Fruit fly (Drosophila melanogaster): Measurements from ENCODE around the gene mthl10.

Gene mthl10

dm6 chr3L:380886-381546 is 38.3 kb upstream of the mthl10 start (continued):
- TF ChIP-seq topi (GFP tag; optimal IDR thresholded peaks at IDR 0.05) (peak; percentile 34), fkh (GFP tag; optimal IDR thresholded peaks at IDR 0.05) (no peak), CG15336 (GFP tag; IDR thresholded peaks at IDR 0.05) (no peak), CG6808 (GFP tag; optimal IDR thresholded peaks at IDR 0.05) (peak; percentile 33), CG31627 (GFP tag; optimal IDR thresholded peaks at IDR 0.05) (no peak), Sox15 (GFP tag; optimal IDR thresholded peaks at IDR 0.05) (no peak), lz (GFP tag; optimal IDR thresholded peaks at IDR 0.05) (no peak), achi (GFP tag; optimal IDR thresholded peaks at IDR 0.05) (no peak)

dm6 chr3L:378906-379305 is 36.2 kb upstream of the mthl10 start:
- TF ChIP-seq CG11762 (GFP tag; optimal IDR thresholded peaks at IDR 0.05; ENCODE audit: insufficient read depth) (no peak), Eip93F (GFP tag; optimal IDR thresholded peaks at IDR 0.05) (no peak), svp (GFP tag) (no peak), CG3919 (GFP tag; optimal IDR thresholded peaks at IDR 0.05) (no peak), Hr4 (GFP tag; optimal IDR thresholded peaks at IDR 0.05) (no peak), CG8632 (GFP tag; optimal IDR thresholded peaks at IDR 0.05) (no peak), CG8319 (GFP tag; optimal IDR thresholded peaks at IDR 0.05) (no peak), CG10669 (GFP tag; optimal IDR thresholded peaks at IDR 0.05) (no peak), CG11902 (GFP tag; optimal IDR thresholded peaks at IDR 0.05) (no peak), CG1621 (tag; optimal IDR thresholded peaks at IDR 0.05) (no peak), CG6808 (GFP tag; optimal IDR thresholded peaks at IDR 0.05) (no peak), lz (GFP tag; optimal IDR thresholded peaks at IDR 0.05) (no peak), CG6792 (GFP tag; optimal IDR thresholded peaks at IDR 0.05) (no peak), Lpt (GFP tag; optimal IDR thresholded peaks at IDR 0.05) (no peak), OdsH (GFP tag; optimal IDR thresholded peaks at IDR 0.05) (no peak), Ets96B (tag; optimal IDR thresholded peaks at IDR 0.05) (no peak), ss (GFP tag; optimal IDR thresholded peaks at IDR 0.05) (no peak), spab (GFP tag; optimal IDR thresholded peaks at IDR 0.05) (no peak), Smox (GFP tag; optimal IDR thresholded peaks at IDR 0.05) (no peak)

- no peak for TF ChIP-seq fd85E (GFP tag; optimal IDR thresholded peaks at IDR 0.05)
- peak; percentile 23 for TF ChIP-seq Sox14 (GFP tag; optimal IDR thresholded peaks at IDR 0.05)
- no peak for TF ChIP-seq Eip93F (GFP tag; optimal IDR thresholded peaks at IDR 0.05)
- TF ChIP-seq fkh (GFP tag; optimal IDR thresholded peaks at IDR 0.05) = peak; percentile 54
- TF ChIP-seq CG6854 (GFP tag; optimal IDR thresholded peaks at IDR 0.05) = no peak
- no peak for TF ChIP-seq CG3032 (tag; optimal IDR thresholded peaks at IDR 0.05)
- TF ChIP-seq salr (GFP tag; optimal IDR thresholded peaks at IDR 0.05) = no peak
- no peak for TF ChIP-seq CG34406 (GFP tag; optimal IDR thresholded peaks at IDR 0.05)
Measured at dm6 chr3L:378072-378423, 35.3 kb upstream of the mthl10 start.

- peak; percentile 16 for TF ChIP-seq CG31627 (GFP tag; optimal IDR thresholded peaks at IDR 0.05)
- peak; percentile 66 for TF ChIP-seq CG10669 (GFP tag; optimal IDR thresholded peaks at IDR 0.05)
- TF ChIP-seq CG6163 (GFP tag; IDR thresholded peaks at IDR 0.05) = peak; percentile 47; the same call in 1 of the 3 replicates
- no peak for TF ChIP-seq vri (GFP tag; optimal IDR thresholded peaks at IDR 0.05)
- TF ChIP-seq dsx (GFP tag; optimal IDR thresholded peaks at IDR 0.05; ENCODE audit: poor library complexity, severe bottlenecking) = no peak
- TF ChIP-seq Hr38 (GFP tag; optimal IDR thresholded peaks at IDR 0.05) = no peak
- TF ChIP-seq CG6808 (GFP tag; optimal IDR thresholded peaks at IDR 0.05) = peak; percentile 67
- peak; percentile 26 for TF ChIP-seq CG8319 (GFP tag; optimal IDR thresholded peaks at IDR 0.05)
- peak; percentile 45 for TF ChIP-seq Blimp-1 (GFP tag; optimal IDR thresholded peaks at IDR 0.05)
- TF ChIP-seq spab (GFP tag; optimal IDR thresholded peaks at IDR 0.05) = peak; percentile 51
- TF ChIP-seq Eip93F (GFP tag; optimal IDR thresholded peaks at IDR 0.05) = peak; percentile 19
- TF ChIP-seq CG11762 (GFP tag; optimal IDR thresholded peaks at IDR 0.05; ENCODE audit: insufficient read depth) = peak; percentile 67
- peak; percentile 49 for TF ChIP-seq CG16779 (tag; optimal IDR thresholded peaks at IDR 0.05)
- peak; percentile 85 for TF ChIP-seq svp (GFP tag)
- TF ChIP-seq CG4318 (GFP tag; optimal IDR thresholded peaks at IDR 0.05) = peak; percentile 51
- peak; percentile 69 for TF ChIP-seq CG6276 (GFP tag; optimal IDR thresholded peaks at IDR 0.05)
- TF ChIP-seq Sox102F (GFP tag; optimal IDR thresholded peaks at IDR 0.05) = peak; percentile 26
- TF ChIP-seq Gug (GFP tag; IDR thresholded peaks at IDR 0.05) = no peak
- TF ChIP-seq CG10631 (GFP tag; optimal IDR thresholded peaks at IDR 0.05) = peak; percentile 72
- TF ChIP-seq CG9139 (GFP tag; optimal IDR thresholded peaks at IDR 0.05) = no peak
Measured at dm6 chr3L:377222-378071, 34.7 kb upstream of the mthl10 start.
